Worm (Caenorhabditis elegans): ENCODE data around the gene ooc-3.

ooc-3 gene

DNA sequence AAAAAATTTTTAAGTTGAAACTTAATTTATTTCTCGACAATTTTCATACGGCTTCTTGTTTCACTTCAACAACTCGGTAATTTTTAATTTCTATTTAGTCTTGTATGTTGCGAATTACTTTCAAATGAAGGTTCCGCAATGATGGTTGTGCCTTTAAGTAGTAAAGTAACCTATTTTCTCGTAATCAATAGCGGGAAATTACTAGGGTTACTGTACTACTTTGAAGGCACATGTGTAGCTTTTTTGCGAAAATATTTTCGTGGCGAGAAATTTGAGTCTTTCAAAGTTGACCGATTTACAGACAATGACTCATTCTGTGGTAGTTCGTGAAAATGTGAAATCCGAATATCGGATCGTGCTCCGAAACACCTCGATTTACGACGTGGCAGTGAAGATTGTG lies 23.1 kb upstream of the ooc-3 start, which contains the start of gene B0334.10:
TSS of gene B0334.10 (plus strand) at position 301 of the 400 bp plus-strand sequence.
- TF ChIP-seq irx-1 (tag; optimal IDR thresholded peaks at IDR 0.05), result no peak
- no peak for TF ChIP-seq lin-39 (tag; optimal IDR thresholded peaks at IDR 0.05)
- no peak for TF ChIP-seq fkh-4 (tag; optimal IDR thresholded peaks at IDR 0.05; ENCODE audit: borderline replicate concordance)
- TF ChIP-seq lsy-2 (tag; optimal IDR thresholded peaks at IDR 0.05), result no peak
- no peak for TF ChIP-seq C34B4.2 (tag; optimal IDR thresholded peaks at IDR 0.05)
- TF ChIP-seq ets-5 (GFP tag; IDR thresholded peaks at IDR 0.05), result no peak
- TF ChIP-seq efl-1 (optimal IDR thresholded peaks at IDR 0.05), result no peak
- TF ChIP-seq efl-1 (GFP tag; optimal IDR thresholded peaks at IDR 0.05 in 1 of 2), result no peak
- no peak for TF ChIP-seq nhr-90 (tag; optimal IDR thresholded peaks at IDR 0.05; ENCODE audit: poor library complexity)
- TF ChIP-seq nhr-76 (tag; optimal IDR thresholded peaks at IDR 0.05), result no peak
- no peak for TF ChIP-seq zag-1 (tag; optimal IDR thresholded peaks at IDR 0.05)
- no peak for TF ChIP-seq snpc-4 (tag; optimal IDR thresholded peaks at IDR 0.05)
- TF ChIP-seq ces-1 (GFP tag; optimal IDR thresholded peaks at IDR 0.05), result no peak
- TF ChIP-seq lin-14 (GFP tag; optimal IDR thresholded peaks at IDR 0.05), result no peak
- no peak for TF ChIP-seq pqm-1 (tag; optimal IDR thresholded peaks at IDR 0.05)
- no peak for TF ChIP-seq fkh-8 (tag; optimal IDR thresholded peaks at IDR 0.05)

DNA sequence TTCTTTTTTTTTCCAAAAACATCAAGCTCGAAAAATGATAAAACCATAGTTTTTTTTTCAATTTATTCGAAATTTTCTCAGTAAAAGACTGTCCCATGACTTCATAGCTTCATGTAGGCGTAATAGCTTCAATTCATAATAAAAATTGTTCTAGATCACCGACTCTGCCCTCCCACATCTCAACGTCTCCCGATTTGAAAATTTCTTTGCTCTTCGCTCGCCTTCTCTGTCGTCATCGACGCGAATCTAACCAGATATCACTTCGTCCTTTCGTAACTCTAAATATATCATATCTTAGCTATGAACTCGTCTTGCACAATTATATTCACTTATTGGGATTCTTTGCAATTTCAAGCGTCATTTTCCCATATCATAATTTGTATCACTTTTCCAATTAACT lies 19.7 kb upstream of the ooc-3 start, which contains the start of gene srh-44:
TSS of gene srh-44 (plus strand) at position 301 of the 400 bp plus-strand sequence.
- no peak for TF ChIP-seq mep-1 (tag; optimal IDR thresholded peaks at IDR 0.05)
- no peak for TF ChIP-seq ztf-11 (tag; optimal IDR thresholded peaks at IDR 0.05)
- TF ChIP-seq ets-5 (GFP tag; IDR thresholded peaks at IDR 0.05), result no peak
- TF ChIP-seq lin-39 (tag; optimal IDR thresholded peaks at IDR 0.05), result no peak
- no peak for TF ChIP-seq nhr-71 (tag; optimal IDR thresholded peaks at IDR 0.05)
- TF ChIP-seq rnt-1 (tag; optimal IDR thresholded peaks at IDR 0.05), result no peak
- TF ChIP-seq ceh-63 (GFP tag; optimal IDR thresholded peaks at IDR 0.05), result no peak
- TF ChIP-seq isw-1 (GFP tag; IDR thresholded peaks at IDR 0.05), result no peak
- TF ChIP-seq ceh-88 (GFP tag; IDR thresholded peaks at IDR 0.05), result no peak
- no peak for TF ChIP-seq sox-4 (tag; optimal IDR thresholded peaks at IDR 0.05)
- no peak for TF ChIP-seq nhr-12 (tag; optimal IDR thresholded peaks at IDR 0.05)
- no peak for TF ChIP-seq sup-37 (GFP tag; optimal IDR thresholded peaks at IDR 0.05)
- no peak for TF ChIP-seq pax-3 (tag; optimal IDR thresholded peaks at IDR 0.05)
- no peak for TF ChIP-seq nhr-84 (tag; optimal IDR thresholded peaks at IDR 0.05)
- TF ChIP-seq ces-1 (GFP tag; optimal IDR thresholded peaks at IDR 0.05), result no peak
- TF ChIP-seq dsc-1 (tag; optimal IDR thresholded peaks at IDR 0.05), result no peak
- no peak for TF ChIP-seq alr-1 (tag; optimal IDR thresholded peaks at IDR 0.05; ENCODE audit: borderline replicate concordance)
- TF ChIP-seq hpl-2 (GFP tag; optimal IDR thresholded peaks at IDR 0.05), result no peak

DNA sequence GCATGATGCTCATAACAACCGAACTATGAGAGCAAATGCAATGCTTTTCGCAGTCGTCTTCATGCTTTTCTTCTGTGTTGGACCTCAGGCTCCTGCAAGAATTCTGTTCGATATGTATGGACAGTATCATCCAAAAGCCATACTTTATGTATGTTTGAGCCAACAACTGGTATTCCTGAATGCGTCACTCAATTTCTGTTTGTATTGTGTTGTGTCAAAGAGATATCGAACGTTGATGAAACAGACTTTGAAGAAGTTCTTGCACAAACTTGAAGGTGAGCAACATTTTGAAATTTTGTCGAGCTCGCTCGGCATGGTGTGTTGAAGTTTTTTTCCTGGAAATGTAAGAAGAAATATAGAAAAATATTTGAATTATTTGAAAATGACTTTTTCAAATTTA lies 17.8 kb upstream of the ooc-3 start:
- TF ChIP-seq nhr-19 (GFP tag; conservative IDR thresholded peaks at IDR 0.05) (no peak), nhr-90 (tag; optimal IDR thresholded peaks at IDR 0.05; ENCODE audit: poor library complexity) (no peak), efl-1 (optimal IDR thresholded peaks at IDR 0.05) (no peak), efl-1 (GFP tag; optimal IDR thresholded peaks at IDR 0.05 in 1 of 2) (peak in 1 of 2 experiments; percentile 56), snpc-4 (tag; optimal IDR thresholded peaks at IDR 0.05) (no peak)

DNA sequence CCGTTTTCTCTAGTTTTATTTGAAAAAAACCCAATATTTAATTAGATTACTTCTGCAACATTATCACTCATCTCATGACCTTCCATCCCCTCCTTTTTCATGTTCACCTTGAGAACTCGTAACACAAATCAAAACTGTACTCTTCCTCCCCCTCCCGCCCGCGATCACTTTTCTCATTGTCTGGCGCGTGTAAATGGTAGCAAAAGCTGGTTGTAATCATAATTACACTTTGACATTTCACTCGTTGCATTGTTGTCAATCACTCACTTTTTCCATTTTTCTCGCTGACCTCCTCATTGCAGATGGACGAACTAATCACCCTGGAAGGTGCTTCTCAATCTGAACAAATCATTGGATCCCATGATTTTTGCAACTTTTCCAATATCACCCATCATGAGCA lies 15.3 kb upstream of the ooc-3 start, which contains the start of gene npr-41:
TSS of gene npr-41 (plus strand) at position 301 of the 400 bp plus-strand sequence.
- peak; percentile 19 for TF ChIP-seq nhr-85 (tag)
- no peak for TF ChIP-seq unc-130 (tag; optimal IDR thresholded peaks at IDR 0.05)

DNA sequence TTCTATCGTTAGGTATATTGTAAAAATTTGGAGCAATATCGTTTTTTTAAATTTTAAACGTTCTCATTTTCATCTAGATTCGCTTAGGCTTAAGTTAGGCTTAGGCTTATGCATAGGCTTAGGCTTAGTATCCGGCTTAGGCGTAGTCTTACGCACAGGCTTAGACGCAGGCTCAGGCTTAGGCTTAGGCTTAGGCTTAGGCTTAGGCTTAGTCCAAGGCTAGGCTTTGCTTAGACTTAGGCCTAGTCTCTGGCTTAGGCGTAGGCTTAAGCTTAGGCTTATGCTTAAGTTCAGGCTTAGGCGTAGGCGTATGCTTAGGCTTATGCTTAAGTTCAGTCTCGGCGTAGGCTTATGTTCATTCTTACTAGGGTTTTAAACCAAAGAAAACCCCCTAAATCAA lies 8.6 kb upstream of the ooc-3 start:
- TF ChIP-seq unc-130 (tag; optimal IDR thresholded peaks at IDR 0.05) (no peak), mep-1 (tag; optimal IDR thresholded peaks at IDR 0.05) (no peak), F16B12.6 (tag; optimal IDR thresholded peaks at IDR 0.05) (no peak), nhr-84 (tag; optimal IDR thresholded peaks at IDR 0.05) (no peak), aly-2 (tag; optimal IDR thresholded peaks at IDR 0.05) (no peak), C04F5.9 (tag; optimal IDR thresholded peaks at IDR 0.05) (no peak), xbp-1 (tag; optimal IDR thresholded peaks at IDR 0.05) (no peak), dpl-1 (GFP tag; optimal IDR thresholded peaks at IDR 0.05) (no peak), lir-3 (tag; optimal IDR thresholded peaks at IDR 0.05; ENCODE audit: poor library complexity) (no peak)

All from whole organism, L1 larva.